Worm (Caenorhabditis elegans): ENCODE results near the gene C47E12.11.

The C47E12.11 gene

ce11 chrIV:9998487-9999218 is 29.5 kb downstream of the C47E12.11 start, which contains the start of gene pyp-1 (continued):
- TF ChIP-seq ceh-44 (GFP tag; IDR thresholded peaks at IDR 0.05): no peak
- TF ChIP-seq ZK337.2 (GFP tag; IDR thresholded peaks at IDR 0.05): no peak
- no peak for TF ChIP-seq F49E8.2 (tag; optimal IDR thresholded peaks at IDR 0.05; ENCODE audit: borderline replicate concordance)
- TF ChIP-seq unc-62 (GFP tag; optimal IDR thresholded peaks at IDR 0.05 in 1 of 2): no peak
- TF ChIP-seq unc-62 (tag; optimal IDR thresholded peaks at IDR 0.05): no peak
- TF ChIP-seq aly-2 (tag; optimal IDR thresholded peaks at IDR 0.05): no peak
- TF ChIP-seq madf-9 (GFP tag; conservative IDR thresholded peaks at IDR 0.05): no peak
- peak; percentile 40 for TF ChIP-seq mes-2 (tag; optimal IDR thresholded peaks at IDR 0.05; ENCODE audit: poor library complexity, severe bottlenecking)
- no peak for TF ChIP-seq nhr-111 (GFP tag; optimal IDR thresholded peaks at IDR 0.05)
- TF ChIP-seq pqm-1 (tag; optimal IDR thresholded peaks at IDR 0.05): peak; percentile 6
- TF ChIP-seq nhr-237 (tag; optimal IDR thresholded peaks at IDR 0.05): no peak
- no peak for TF ChIP-seq cey-2 (tag; optimal IDR thresholded peaks at IDR 0.05; ENCODE audit: borderline replicate concordance, insufficient read depth)
- peak; percentile 67 for TF ChIP-seq nhr-28 (tag; optimal IDR thresholded peaks at IDR 0.05)
- no peak for TF ChIP-seq lim-7 (GFP tag; IDR thresholded peaks at IDR 0.05)
- TF ChIP-seq nhr-41 (GFP tag; IDR thresholded peaks at IDR 0.05): no peak
- TF ChIP-seq hif-1 (tag; optimal IDR thresholded peaks at IDR 0.05): peak in 1 of 2 experiments; percentile 13
- TF ChIP-seq nhr-10 (tag; optimal IDR thresholded peaks at IDR 0.05): no peak
- TF ChIP-seq spr-1 (tag; optimal IDR thresholded peaks at IDR 0.05): no peak
- no peak for TF ChIP-seq fos-1 (tag; optimal IDR thresholded peaks at IDR 0.05)
- 0 out of 2 replicates have a peak, but pooled peaks have one; percentile 20 for TF ChIP-seq Y48G9A.11 (GFP tag; IDR thresholded peaks at IDR 0.05)
- no peak for TF ChIP-seq ztf-11 (tag; optimal IDR thresholded peaks at IDR 0.05)
- no peak for TF ChIP-seq T26A8.4 (GFP tag; IDR thresholded peaks at IDR 0.05)
- TF ChIP-seq zfp-2 (tag; optimal IDR thresholded peaks at IDR 0.05): no peak
- no peak for TF ChIP-seq ctbp-1 (GFP tag; IDR thresholded peaks at IDR 0.05)
- no peak for TF ChIP-seq gei-8 (GFP tag; optimal IDR thresholded peaks at IDR 0.05)
- TF ChIP-seq nhr-76 (tag; optimal IDR thresholded peaks at IDR 0.05): no peak
- no peak for TF ChIP-seq zip-2 (tag; optimal IDR thresholded peaks at IDR 0.05)
- no peak for TF ChIP-seq ceh-82 (tag; optimal IDR thresholded peaks at IDR 0.05)
- TF ChIP-seq egl-43 (GFP tag; IDR thresholded peaks at IDR 0.05): no peak
- TF ChIP-seq nhr-48 (tag; optimal IDR thresholded peaks at IDR 0.05): no peak

- no peak for TF ChIP-seq lin-29 (GFP tag; IDR thresholded peaks at IDR 0.05)
- no peak for TF ChIP-seq pqm-1 (tag; optimal IDR thresholded peaks at IDR 0.05)
- no peak for TF ChIP-seq tag-97 (GFP tag; IDR thresholded peaks at IDR 0.05)
- TF ChIP-seq F44E2.7 (GFP tag; IDR thresholded peaks at IDR 0.05): no peak
- TF ChIP-seq daf-19 (GFP tag; conservative IDR thresholded peaks at IDR 0.05): no peak
- TF ChIP-seq daf-8 (GFP tag; IDR thresholded peaks at IDR 0.05): no peak
- TF ChIP-seq F10B5.3 (tag; optimal IDR thresholded peaks at IDR 0.05): no peak
- no peak for TF ChIP-seq lir-3 (tag; optimal IDR thresholded peaks at IDR 0.05)
- no peak for TF ChIP-seq unc-62 (GFP tag; optimal IDR thresholded peaks at IDR 0.05 in 1 of 2)
- TF ChIP-seq unc-62 (tag; optimal IDR thresholded peaks at IDR 0.05): no peak
- no peak for TF ChIP-seq ztf-11 (tag; optimal IDR thresholded peaks at IDR 0.05)
Measured at ce11 chrIV:10001748-10002147, 32.5 kb downstream of the C47E12.11 start, which contains the start of gene C47E12.3. Gene C47E12.3 (minus strand): TSS chrIV:10001848.

DNA sequence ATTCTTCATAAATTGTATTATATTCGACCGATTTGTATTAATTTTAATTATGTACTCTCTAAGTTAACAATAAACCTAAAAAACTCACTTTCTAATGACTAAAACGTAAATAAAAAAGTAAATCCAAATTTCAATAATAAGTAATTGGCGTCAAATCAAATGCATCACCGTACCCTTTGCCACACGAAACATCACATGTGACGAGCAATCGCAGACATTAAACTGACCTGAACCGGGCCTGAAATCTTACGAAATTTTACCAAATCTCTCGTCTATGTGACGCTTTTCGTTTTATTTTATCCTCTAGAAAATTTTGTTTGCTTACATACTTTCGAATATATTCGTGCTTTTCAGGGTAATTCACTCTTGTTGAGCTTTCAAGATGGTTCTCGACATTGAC is 34.2 kb downstream of the C47E12.11 start, which contains the start of the genes C47E12.2 and sars-1:
TSS of gene C47E12.2 (minus strand) at position 131 of the 400 bp plus-strand sequence.
TSS of gene sars-1 (plus strand) at position 355 of the 400 bp plus-strand sequence.
- no peak for TF ChIP-seq egl-43 (GFP tag; IDR thresholded peaks at IDR 0.05)
- TF ChIP-seq zip-2 (tag; optimal IDR thresholded peaks at IDR 0.05): peak; percentile 86
- no peak for TF ChIP-seq fkh-10 (GFP tag; optimal IDR thresholded peaks at IDR 0.05)
- TF ChIP-seq set-16 (GFP tag; IDR thresholded peaks at IDR 0.05): no peak
- TF ChIP-seq unc-62 (GFP tag; optimal IDR thresholded peaks at IDR 0.05 in 1 of 2): no peak
- TF ChIP-seq unc-62 (tag; optimal IDR thresholded peaks at IDR 0.05): no peak
- TF ChIP-seq F10B5.3 (tag; optimal IDR thresholded peaks at IDR 0.05): no peak
- peak; percentile 44 for TF ChIP-seq mes-2 (tag; optimal IDR thresholded peaks at IDR 0.05; ENCODE audit: poor library complexity, severe bottlenecking)
- TF ChIP-seq ceh-32 (tag; optimal IDR thresholded peaks at IDR 0.05; ENCODE audit: poor library complexity): no peak
- peak in 1 of 2 experiments; percentile 90 for TF ChIP-seq lsy-2 (tag; optimal IDR thresholded peaks at IDR 0.05)
- no peak for TF ChIP-seq dmd-8 (GFP tag; IDR thresholded peaks at IDR 0.05)
- no peak for TF ChIP-seq mxl-2 (GFP tag; conservative IDR thresholded peaks at IDR 0.05)

Measured in whole organism, L4 larva.